Fruit fly (Drosophila melanogaster) S2 (cell line): ENCODE measurements around the gene bor.
A peak's percentile ranks its signal among the peaks of the same experiment; 100 is the strongest.

ENCODE experiments used
- CG8478 ChIP-seq: fragments of >200 bp; optimal IDR thresholded peaks from 2 replicates; lab custom pipeline; 2018
- CTCF ChIP-seq, 2 experiments: fragments of >200 bp; optimal IDR thresholded peaks; 2 replicates each; lab custom pipeline; 2018

The bor gene

DNA sequence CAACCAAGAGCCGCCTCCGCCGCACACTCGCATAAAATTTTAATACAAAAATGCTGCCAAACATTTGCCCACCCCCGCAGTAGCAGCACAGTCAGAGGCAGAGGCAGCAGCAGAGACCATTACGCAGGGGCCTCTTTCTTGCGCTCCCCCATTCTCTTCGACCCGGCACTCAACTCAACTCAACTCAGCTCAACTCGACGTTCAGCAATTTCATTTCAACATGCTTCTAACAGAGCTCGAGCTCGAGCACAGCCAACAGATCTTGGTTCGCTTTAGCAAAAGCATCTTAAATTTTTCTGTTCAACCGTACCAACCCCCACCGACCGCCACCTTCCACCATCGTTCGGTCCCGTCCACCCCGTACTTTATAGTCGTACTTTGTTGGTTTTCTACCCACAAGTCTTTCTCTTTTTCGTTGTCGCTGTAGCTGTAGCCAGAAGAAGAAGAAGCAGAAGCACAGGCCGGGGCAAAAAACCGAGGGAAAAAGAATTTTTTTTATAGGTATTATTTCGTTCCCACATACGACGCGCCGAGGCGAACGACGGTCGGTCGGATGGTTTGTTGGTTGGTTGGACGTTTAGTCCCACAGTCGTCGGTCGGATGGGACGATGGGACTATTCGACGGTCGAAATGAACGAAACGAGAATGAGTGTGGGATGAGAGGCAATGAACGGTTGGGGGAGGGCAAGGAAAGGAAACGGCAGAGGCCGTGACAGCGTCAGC is 28.5 kb downstream of the bor start:
- TF ChIP-seq CTCF (optimal IDR thresholded peaks at IDR 0.05; lab: Kevin White, UChicago) (no peak), CG8478 (lab: Kevin White, UChicago) (no peak)

dm6 chr3R:16234745-16235149 is 29.2 kb downstream of the bor start:
- no peak for TF ChIP-seq CG8478 (lab: Kevin White, UChicago)
- no peak for TF ChIP-seq CTCF (optimal IDR thresholded peaks at IDR 0.05; lab: Kevin White, UChicago)

DNA sequence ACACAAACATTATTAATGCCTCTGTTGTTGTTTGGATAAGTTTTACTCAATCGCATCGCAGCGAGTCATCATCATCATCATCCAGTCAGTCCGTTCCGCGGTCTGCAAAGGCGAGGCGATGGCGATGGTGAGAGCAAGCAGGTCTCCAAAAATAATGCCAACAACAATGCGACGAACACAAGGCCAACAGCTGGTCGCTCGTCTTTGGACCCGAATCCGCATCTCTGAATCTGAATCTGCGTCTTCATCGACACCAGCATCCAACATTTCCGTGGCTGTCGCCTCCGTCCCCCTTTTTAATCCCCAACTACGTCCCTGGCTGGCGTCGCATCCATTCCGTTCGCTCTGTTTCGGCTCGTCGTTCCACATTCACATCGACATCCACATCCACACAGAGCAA is 29.6 kb downstream of the bor start:
- TF ChIP-seq CG8478 (lab: Kevin White, UChicago): no peak
- TF ChIP-seq CTCF (optimal IDR thresholded peaks at IDR 0.05; lab: Kevin White, UChicago): no peak

DNA sequence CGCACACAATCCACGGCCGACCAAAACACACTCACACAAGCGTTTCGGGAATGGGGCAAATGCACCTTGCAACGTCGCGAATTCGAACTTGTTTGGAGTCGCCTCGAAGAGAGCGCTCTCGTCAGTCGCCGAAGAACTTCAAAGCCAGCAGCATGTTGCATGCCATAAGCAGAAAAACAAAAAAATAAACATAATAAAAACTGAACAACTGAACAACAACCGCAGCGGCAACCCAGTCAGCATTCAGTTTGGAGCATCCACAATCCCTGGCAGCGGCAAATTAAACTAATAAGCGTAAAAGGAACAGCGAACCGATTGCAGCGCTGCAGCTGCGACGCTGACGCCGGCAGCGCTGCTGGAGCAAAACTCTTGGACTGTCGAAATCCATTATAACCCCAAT is 31.3 kb downstream of the bor start:
- TF ChIP-seq CG8478 (lab: Kevin White, UChicago) (no peak), CTCF (optimal IDR thresholded peaks at IDR 0.05; lab: Kevin White, UChicago) (no peak)

DNA sequence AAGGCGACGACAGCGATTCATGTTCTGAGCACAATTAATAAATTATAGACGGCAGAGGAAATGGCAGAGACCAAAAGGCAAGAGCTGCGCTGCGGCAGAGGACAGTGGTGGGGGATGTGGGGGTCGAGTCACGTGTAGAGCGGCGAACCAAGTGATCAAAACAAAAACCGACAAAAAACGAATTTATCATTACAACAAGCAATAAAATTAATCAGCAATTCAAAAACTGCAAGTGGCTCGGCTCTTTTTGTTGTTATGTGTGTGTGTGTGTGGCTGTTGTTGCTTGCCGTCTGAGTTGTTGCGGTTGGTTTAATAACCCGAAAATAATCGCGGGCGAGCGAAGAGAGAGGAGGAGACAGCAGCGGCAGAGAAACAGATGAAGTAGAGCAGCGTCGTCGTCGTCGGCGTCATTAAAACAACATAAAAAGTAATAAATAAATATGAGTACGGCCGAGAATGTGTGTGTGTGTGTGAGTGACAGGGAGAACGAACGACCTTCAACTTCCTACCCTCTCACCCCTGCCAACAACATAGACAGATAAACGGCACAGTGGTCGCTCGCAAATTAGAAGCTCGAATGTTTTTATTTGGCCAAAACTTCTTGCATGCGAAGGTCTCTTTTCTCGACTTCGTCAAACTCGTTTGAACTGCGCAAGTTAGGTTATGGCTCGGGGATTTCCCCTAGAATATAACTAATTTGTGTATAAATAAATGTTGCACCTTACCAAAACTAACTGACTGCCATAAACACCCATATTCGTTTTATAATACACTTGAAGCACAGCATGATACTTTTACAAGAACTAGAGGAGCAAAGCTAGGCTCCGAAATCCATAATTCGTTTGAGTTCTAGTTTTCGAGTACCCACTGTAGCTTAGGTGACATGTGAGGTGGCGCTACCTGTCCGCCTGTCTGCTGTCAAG is 32.3 kb downstream of the bor start:
- no peak for TF ChIP-seq CTCF (optimal IDR thresholded peaks at IDR 0.05; lab: Kevin White, UChicago)
- no peak for TF ChIP-seq CG8478 (lab: Kevin White, UChicago)

DNA sequence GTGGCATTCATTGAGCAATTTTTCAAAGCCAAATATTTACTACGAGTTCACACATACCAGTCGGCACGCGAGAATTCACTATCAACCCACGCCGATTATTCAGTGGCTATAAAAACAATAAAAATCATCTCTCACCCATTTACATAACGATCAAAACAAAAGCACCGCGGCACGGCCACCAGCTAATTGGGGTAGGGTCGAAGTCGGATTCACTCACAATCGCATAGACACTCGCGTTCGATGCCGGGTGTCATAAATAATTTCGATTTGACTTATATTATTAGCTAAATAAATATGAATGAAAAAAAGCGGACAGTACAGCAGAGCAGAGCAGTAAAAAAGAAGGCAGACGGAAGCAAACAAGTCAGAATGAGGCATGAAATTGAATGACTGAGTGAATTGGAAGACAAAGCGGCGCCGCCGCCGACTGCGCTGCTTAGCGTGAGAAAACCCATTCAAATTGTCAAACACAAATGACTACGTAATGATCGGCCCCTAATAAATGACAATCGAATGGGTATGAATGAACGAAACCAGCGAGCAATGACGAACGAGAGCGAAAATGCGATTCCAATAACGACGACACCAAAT is 33.7 kb downstream of the bor start:
- TF ChIP-seq CG8478 (lab: Kevin White, UChicago) (no peak), CTCF (optimal IDR thresholded peaks at IDR 0.05; lab: Kevin White, UChicago) (no peak)

DNA sequence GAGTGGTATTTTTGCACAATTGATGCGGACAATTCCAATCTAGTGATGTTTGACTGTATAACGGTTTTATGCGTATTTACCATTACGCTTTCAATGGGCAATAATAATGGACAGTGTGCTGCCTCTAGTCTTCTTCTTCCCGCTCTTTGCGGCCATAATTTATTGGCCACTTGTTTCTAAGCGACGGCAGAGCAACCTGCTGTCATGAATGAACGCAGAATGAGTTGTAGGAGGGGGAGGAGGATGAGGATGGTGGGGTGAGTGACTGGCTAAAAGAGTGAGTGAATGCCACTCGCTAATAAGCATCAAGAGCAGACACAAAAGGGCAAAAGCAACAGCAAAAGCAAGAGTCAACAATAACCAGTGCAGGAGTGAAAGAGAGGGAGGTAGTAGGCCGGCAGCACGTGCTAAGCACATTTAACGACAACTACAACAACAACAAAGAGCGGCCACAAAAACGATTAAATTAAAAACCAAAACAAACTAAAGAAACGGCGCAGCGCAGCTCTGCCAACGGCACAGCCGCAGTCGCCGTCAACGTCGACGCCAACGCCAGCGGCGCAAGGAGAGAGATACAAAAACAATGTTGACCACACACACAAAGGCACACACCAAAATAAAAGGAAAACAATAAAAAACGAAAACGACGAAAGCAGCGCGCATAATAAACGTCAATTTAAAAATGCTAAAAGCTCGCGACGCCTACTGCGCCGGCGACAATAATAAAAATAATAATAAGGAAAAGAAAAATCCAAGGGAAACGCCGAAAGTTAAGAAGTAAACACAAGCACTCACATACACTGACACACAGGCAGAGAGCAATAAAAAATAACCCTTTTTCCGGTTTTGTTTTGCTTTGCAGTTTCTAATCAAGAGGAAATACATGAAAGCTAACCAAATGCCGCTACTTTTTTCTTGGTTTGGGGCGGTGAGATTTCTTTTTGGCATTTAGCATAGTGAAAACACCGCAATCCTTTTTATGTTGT is 34.9 kb downstream of the bor start:
- peak; percentile 81 for TF ChIP-seq CG8478 (lab: Kevin White, UChicago)
- TF ChIP-seq CTCF (optimal IDR thresholded peaks at IDR 0.05; lab: Kevin White, UChicago): no peak

- TF ChIP-seq CTCF (optimal IDR thresholded peaks at IDR 0.05; lab: Kevin White, UChicago) (no peak), CG8478 (lab: Kevin White, UChicago) (no peak)
These were observed 36.8 kb downstream of the bor start for dm6 chr3R:16227074-16227473.

DNA sequence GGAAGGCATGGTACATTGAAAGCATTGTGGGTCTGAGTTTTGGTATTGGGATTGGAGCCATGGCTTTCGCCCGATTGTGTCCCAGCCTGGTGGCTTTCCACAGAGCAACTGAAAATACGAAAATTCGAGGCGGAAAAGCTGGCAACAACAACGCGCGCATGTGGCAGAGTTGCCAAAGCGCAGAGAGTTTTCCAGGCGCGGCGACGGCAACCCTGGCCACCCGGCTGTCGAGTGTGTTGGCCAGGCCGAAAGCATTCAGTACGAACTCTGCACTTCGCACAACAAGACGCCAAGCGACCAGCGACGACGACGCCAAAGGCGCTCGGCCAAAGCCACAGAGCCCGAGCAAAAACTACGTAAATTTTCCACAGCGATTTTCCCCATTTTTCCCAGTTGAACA is 38.2 kb downstream of the bor start:
- TF ChIP-seq CTCF (optimal IDR thresholded peaks at IDR 0.05; lab: Kevin White, UChicago): no peak
- no peak for TF ChIP-seq CG8478 (lab: Kevin White, UChicago)

DNA sequence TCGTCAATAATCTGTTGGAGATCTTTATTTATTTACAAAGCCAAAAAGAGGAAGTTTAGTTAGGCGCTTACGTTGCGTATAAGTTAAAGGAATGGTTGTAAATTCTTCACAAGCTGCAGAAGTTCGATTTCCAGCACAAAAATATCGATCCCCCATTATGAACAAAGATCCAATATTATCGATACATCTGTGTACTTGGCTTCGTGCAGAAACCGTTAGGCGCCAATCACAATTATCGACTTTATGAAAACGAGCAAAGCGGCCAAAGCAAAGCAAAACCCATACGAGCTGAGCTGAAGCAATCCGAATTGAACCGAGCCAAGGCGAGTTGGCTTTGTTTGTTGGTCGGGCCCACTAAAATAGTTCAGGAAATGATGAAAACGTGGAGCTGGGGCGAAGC is 38.6 kb downstream of the bor start, which contains the start of gene tara:
tara (plus strand) TSS at position 301 of the 400 bp plus-strand sequence.
- TF ChIP-seq CTCF (optimal IDR thresholded peaks at IDR 0.05; lab: Kevin White, UChicago): no peak

- no peak for TF ChIP-seq CG8478 (lab: Kevin White, UChicago)
- no peak for TF ChIP-seq CTCF (optimal IDR thresholded peaks at IDR 0.05; lab: Kevin White, UChicago)
These were observed 39.3 kb downstream of the bor start for dm6 chr3R:16224415-16225165.

DNA sequence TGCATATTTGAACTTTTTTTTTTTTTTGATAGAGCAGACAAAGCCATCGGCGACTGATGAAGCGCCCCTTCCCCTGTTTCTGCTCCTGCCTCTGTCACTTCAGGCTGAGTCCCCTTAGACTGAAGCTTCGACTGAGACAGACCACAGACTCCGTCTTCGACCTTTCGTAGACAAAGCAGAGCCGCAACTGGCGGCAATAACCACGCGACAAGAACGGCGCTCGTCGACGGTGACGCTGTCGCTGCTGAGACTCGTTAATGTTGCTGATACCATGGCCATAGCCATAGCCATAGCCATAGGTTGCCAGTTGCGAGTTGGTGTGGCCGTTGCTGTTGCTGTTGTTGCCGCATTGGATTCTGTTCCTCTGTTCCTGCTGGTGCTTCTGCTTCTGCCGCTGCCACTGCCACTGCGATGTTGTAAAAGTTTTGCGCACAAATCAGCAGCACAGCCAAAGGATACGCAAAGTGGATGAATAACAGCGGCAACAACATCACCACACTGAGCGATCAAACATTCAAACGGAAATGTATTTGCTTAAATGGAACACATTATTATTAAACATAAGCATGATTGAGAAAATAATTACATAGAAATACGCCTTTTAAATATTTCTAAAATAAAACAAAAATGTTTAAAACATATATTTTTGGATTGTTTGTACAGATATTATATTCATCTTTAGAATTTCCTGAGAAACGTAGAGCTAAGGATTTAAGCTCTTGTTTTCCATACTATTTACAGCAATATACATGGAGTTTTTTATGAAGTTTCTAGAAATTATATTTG is 40.5 kb downstream of the bor start:
- TF ChIP-seq CTCF (optimal IDR thresholded peaks at IDR 0.05; lab: Kevin White, UChicago) (no peak), CG8478 (lab: Kevin White, UChicago) (no peak)
